Fruit fly (Drosophila melanogaster): Measurements from ENCODE around the gene CG14683.

The CG14683 gene

dm6 chr3R:10700638-10701037 is 4.2 kb downstream of the CG14683 start:
- TF ChIP-seq sug (tag; optimal IDR thresholded peaks at IDR 0.05) (peak; percentile 97), CG15479 (GFP tag; optimal IDR thresholded peaks at IDR 0.05) (peak; percentile 14), CG6791 (GFP tag; IDR thresholded peaks at IDR 0.05; ENCODE audit: partially characterized antibody) (no peak), exex (tag; optimal IDR thresholded peaks at IDR 0.05) (peak; percentile 32), CG4360 (GFP tag; IDR thresholded peaks at IDR 0.05) (no peak), CG34376 (GFP tag; optimal IDR thresholded peaks at IDR 0.05) (peak; percentile 20), chinmo (GFP tag; IDR thresholded peaks at IDR 0.05; ENCODE audit: partially characterized antibody) (0 out of 4 replicates have a peak, but pooled peaks have one; percentile 27), Poxn (GFP tag; IDR thresholded peaks at IDR 0.05) (no peak), Hey (tag; optimal IDR thresholded peaks at IDR 0.05) (peak; percentile 93)

- TF ChIP-seq Ptx1 (GFP tag; IDR thresholded peaks at IDR 0.05) (no peak), CG6272 (GFP tag; IDR thresholded peaks at IDR 0.05) (no peak), dmrt11E (tag; optimal IDR thresholded peaks at IDR 0.05) (no peak), pan (optimal IDR thresholded peaks at IDR 0.05) (no peak), pan (GFP tag; optimal IDR thresholded peaks at IDR 0.05 in 1 of 2, IDR thresholded peaks at IDR 0.05 in 1 of 2) (no peak), ato (GFP tag; IDR thresholded peaks at IDR 0.05; ENCODE audit: partially characterized antibody) (no peak), CG8290 (GFP tag; optimal IDR thresholded peaks at IDR 0.05) (no peak), CG8290 (tag; optimal IDR thresholded peaks at IDR 0.05) (no peak), row (GFP tag; IDR thresholded peaks at IDR 0.05) (no peak), Hmx (GFP tag; optimal IDR thresholded peaks at IDR 0.05) (no peak), ken (GFP tag; IDR thresholded peaks at IDR 0.05) (no peak), E2f2 (GFP tag; IDR thresholded peaks at IDR 0.05) (no peak), CG15479 (GFP tag; optimal IDR thresholded peaks at IDR 0.05) (no peak), CG7745 (tag; optimal IDR thresholded peaks at IDR 0.05) (no peak), gem (tag; optimal IDR thresholded peaks at IDR 0.05) (no peak), fd102C (GFP tag; optimal IDR thresholded peaks at IDR 0.05) (no peak), CG9437 (GFP tag; optimal IDR thresholded peaks at IDR 0.05) (no peak), maf-S (GFP tag; optimal IDR thresholded peaks at IDR 0.05) (no peak), zfh1 (GFP tag; IDR thresholded peaks at IDR 0.05) (no peak), Dll (GFP tag; IDR thresholded peaks at IDR 0.05; ENCODE audit: partially characterized antibody) (no peak)
Observed at dm6 chr3R:10704975-10705374, 8.5 kb downstream of the CG14683 start, which contains the start of gene CG31391. CG31391 (minus strand) TSS chr3R:10705075.

dm6 chr3R:10706763-10707162 is 10.3 kb downstream of the CG14683 start, which contains the start of the genes CG31467 and CG14684:
CG31467 (minus strand) TSS chr3R:10706863.
CG14684 (plus strand) TSS chr3R:10706974.
- TF ChIP-seq Opbp (GFP tag; IDR thresholded peaks at IDR 0.05; ENCODE audit: partially characterized antibody) (no peak), CG7987 (GFP tag; optimal IDR thresholded peaks at IDR 0.05) (no peak), luna (GFP tag; optimal IDR thresholded peaks at IDR 0.05) (no peak), Ada2b (GFP tag; IDR thresholded peaks at IDR 0.05) (no peak), ac (GFP tag; optimal IDR thresholded peaks at IDR 0.05) (no peak), D19B (GFP tag; optimal IDR thresholded peaks at IDR 0.05) (no peak), Trl (optimal IDR thresholded peaks at IDR 0.05) (no peak), Trl (GFP tag; optimal IDR thresholded peaks at IDR 0.05) (no peak), sr (GFP tag; IDR thresholded peaks at IDR 0.05) (no peak), CG8359 (GFP tag; optimal IDR thresholded peaks at IDR 0.05; ENCODE audit: borderline replicate concordance) (no peak), CG9797 (GFP tag; optimal IDR thresholded peaks at IDR 0.05) (no peak), D19A (tag; optimal IDR thresholded peaks at IDR 0.05) (no peak), Blimp-1 (GFP tag; optimal IDR thresholded peaks at IDR 0.05) (no peak), CG31224 (GFP tag; IDR thresholded peaks at IDR 0.05) (no peak), CG12299 (tag; optimal IDR thresholded peaks at IDR 0.05) (no peak), slp2 (GFP tag; optimal IDR thresholded peaks at IDR 0.05) (no peak), bsh (GFP tag; optimal IDR thresholded peaks at IDR 0.05) (no peak), zf30C (GFP tag; optimal IDR thresholded peaks at IDR 0.05) (no peak), ash1 (GFP tag; optimal IDR thresholded peaks at IDR 0.05) (no peak)

Data from whole organism, embryonic.